Worm (Caenorhabditis elegans) whole organism, young adult: ENCODE measurements around the gene T24B8.7.

ENCODE experiments used
- F10E7.11 ChIP-seq: sonication (generic microtip); optimal IDR thresholded peaks from 2 replicates; lab custom pipeline; 2017; ENCODE audit warnings: mild to moderate bottlenecking, missing genetic modification characterization, moderate library complexity, missing compliant biosample characterization
- F33H1.4 ChIP-seq: fragments of 200-800 bp; sonication (Bioruptor generic); IDR thresholded peaks from 2 replicates; pipeline ENCODE4 v1.3.6; 2022; ENCODE audit warnings: missing genetic modification reagents, missing genetic modification characterization, missing compliant biosample characterization
- ama-1 ChIP-seq, 3 experiments: fragments of 150-350 bp in 1 of 3; sonication (generic microtip) in 2 of 3; optimal IDR thresholded peaks; 2 replicates each; lab custom pipeline; 2014 to 2018; ENCODE audit warnings: missing biosample characterization in 2 of 3, missing genetic modification characterization in 2 of 3, missing genetic modification reagents in 2 of 3
- ceh-100 ChIP-seq: fragments of 200-800 bp; sonication (Bioruptor generic); IDR thresholded peaks from 2 replicates; pipeline ENCODE4 v1.3.6; 2022; ENCODE audit warnings: missing genetic modification reagents, missing genetic modification characterization, missing compliant biosample characterization
- ceh-79 ChIP-seq: sonication (generic microtip); optimal IDR thresholded peaks from 2 replicates; lab custom pipeline; 2017; ENCODE audit warnings: mild to moderate bottlenecking, missing genetic modification characterization, missing compliant biosample characterization
- die-1 ChIP-seq: sonication (generic microtip); optimal IDR thresholded peaks from 2 replicates; lab custom pipeline; 2016; ENCODE audit warnings: missing genotype, mild to moderate bottlenecking, missing genetic modification characterization, missing compliant biosample characterization
- nhr-179 ChIP-seq: sonication (generic microtip); optimal IDR thresholded peaks from 2 replicates; lab custom pipeline; 2016; ENCODE audit warnings: mild to moderate bottlenecking, missing genetic modification characterization, missing compliant biosample characterization
- pbrm-1 ChIP-seq: fragments of 200-800 bp; sonication (Bioruptor generic); IDR thresholded peaks from 2 replicates; pipeline ENCODE4 v1.3.6; 2022; ENCODE audit warnings: missing genetic modification reagents, missing genetic modification characterization, missing compliant biosample characterization
- snpc-4 ChIP-seq, 5 experiments: fragments of 150-350 bp in 1 of 5; sonication (generic microtip) in 4 of 5; optimal IDR thresholded peaks; 2 replicates each; lab custom pipeline; 2014 to 2018; ENCODE audit warnings: missing genetic modification characterization in 5 of 5, missing biosample characterization in 3 of 5, antibody characterized with exemption in 2 of 5, mild to moderate bottlenecking in 2 of 5, missing compliant biosample characterization in 2 of 5, missing genotype in 2 of 5, moderate library complexity in 2 of 5, missing genetic modification reagents in 1 of 5
- somi-1 ChIP-seq: fragments of 200-800 bp; sonication (Bioruptor generic); optimal IDR thresholded peaks from 2 replicates; lab custom pipeline; 2018; ENCODE audit warnings: mild to moderate bottlenecking, missing genetic modification characterization, missing compliant biosample characterization
- tbx-9 ChIP-seq: sonication (generic microtip); optimal IDR thresholded peaks from 2 replicates; lab custom pipeline; 2016; ENCODE audit warnings: borderline replicate concordance, missing genetic modification characterization, inconsistent platforms, missing compliant biosample characterization
- ztf-22 ChIP-seq: fragments of 200-800 bp; sonication (Bioruptor generic); optimal IDR thresholded peaks from 2 replicates; lab custom pipeline; 2018; ENCODE audit warnings: mild to moderate bottlenecking, missing genetic modification characterization, moderate library complexity, missing compliant biosample characterization

ce11 chrII:9010708-9011107, 42.8 kb downstream of the T24B8.7 start:
- TF ChIP-seq snpc-4 (GFP tag; optimal IDR thresholded peaks at IDR 0.05; lab: Kevin White, UChicago): no peak
- TF ChIP-seq snpc-4 (tag; optimal IDR thresholded peaks at IDR 0.05; lab: Kevin White, UChicago): no peak
- TF ChIP-seq pbrm-1: no peak
- TF ChIP-seq F10E7.11 (tag; lab: Kevin White, UChicago): no peak
- no peak for TF ChIP-seq ceh-79 (tag; lab: Kevin White, UChicago)
- no peak for TF ChIP-seq F33H1.4 (GFP tag; lab: Robert Waterston, UW)
- no peak for TF ChIP-seq tbx-9
- TF ChIP-seq ceh-100 (GFP tag; lab: Robert Waterston, UW): no peak
- no peak for TF ChIP-seq ama-1 (optimal IDR thresholded peaks at IDR 0.05; lab: Kevin White, UChicago)
- no peak for TF ChIP-seq ama-1 (GFP tag; optimal IDR thresholded peaks at IDR 0.05; lab: Kevin White, UChicago)
- no peak for TF ChIP-seq somi-1 (GFP tag; lab: Kevin White, UChicago)
- no peak for TF ChIP-seq ztf-22 (GFP tag; lab: Kevin White, UChicago)
- no peak for TF ChIP-seq die-1 (tag; lab: Kevin White, UChicago)
- TF ChIP-seq nhr-179 (tag; lab: Kevin White, UChicago): no peak
